Fruit fly (Drosophila melanogaster): ENCODE data around the gene Nf1.
A peak's percentile ranks its signal among the peaks of the same experiment; 100 is the strongest.

Nf1 gene

DNA sequence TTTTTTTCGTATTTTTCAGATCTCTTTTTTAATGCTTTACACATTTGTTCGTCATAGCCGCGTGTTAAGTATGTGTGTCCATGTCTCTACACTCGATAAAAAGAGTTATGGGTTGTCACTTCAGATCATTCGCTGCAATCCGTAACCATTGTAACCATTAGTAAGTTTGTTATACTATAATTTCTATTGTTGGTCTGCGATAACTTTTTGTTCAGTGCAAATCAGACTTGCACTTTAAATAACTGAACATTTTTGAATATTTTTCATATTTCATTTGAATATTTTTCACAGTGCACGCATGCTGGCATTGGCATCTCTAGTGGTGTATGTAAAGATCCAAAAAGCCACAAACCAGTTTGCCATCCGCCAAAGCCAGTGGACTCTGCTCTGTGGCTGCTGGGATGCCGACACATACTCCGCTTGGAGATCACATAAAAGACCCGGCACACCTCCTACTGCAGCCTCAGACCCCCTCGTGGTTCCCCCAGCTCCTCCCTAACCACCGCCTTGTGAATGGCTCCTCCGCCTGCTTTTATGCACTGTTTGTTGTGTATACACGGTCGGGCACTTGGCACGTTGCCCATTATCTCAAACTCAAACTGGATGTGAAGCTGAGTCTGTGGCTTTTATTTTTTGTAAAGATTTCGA lies 26.2 kb downstream of the Nf1 start (continued):
- TF ChIP-seq Ets96B (tag; optimal IDR thresholded peaks at IDR 0.05) (peak; percentile 99), topi (GFP tag; optimal IDR thresholded peaks at IDR 0.05) (peak; percentile 98), esn (GFP tag; optimal IDR thresholded peaks at IDR 0.05) (peak; percentile 98), CG8632 (GFP tag; optimal IDR thresholded peaks at IDR 0.05) (peak; percentile 97), fkh (GFP tag; optimal IDR thresholded peaks at IDR 0.05) (no peak), acj6 (GFP tag; optimal IDR thresholded peaks at IDR 0.05) (peak; percentile 98), pdm3 (GFP tag; optimal IDR thresholded peaks at IDR 0.05) (peak; percentile 98), CG7368 (GFP tag; optimal IDR thresholded peaks at IDR 0.05) (peak; percentile 95), CG6808 (GFP tag; optimal IDR thresholded peaks at IDR 0.05) (peak; percentile 97), CG6163 (GFP tag; IDR thresholded peaks at IDR 0.05) (peak; percentile 95), CG11902 (GFP tag; optimal IDR thresholded peaks at IDR 0.05) (peak; percentile 96), CG32006 (GFP tag; optimal IDR thresholded peaks at IDR 0.05) (peak; percentile 97), CG11762 (GFP tag; optimal IDR thresholded peaks at IDR 0.05; ENCODE audit: insufficient read depth) (peak; percentile 96), CG6792 (GFP tag; optimal IDR thresholded peaks at IDR 0.05) (peak; percentile 97), vri (GFP tag; optimal IDR thresholded peaks at IDR 0.05) (peak; percentile 97), Lpt (GFP tag; optimal IDR thresholded peaks at IDR 0.05) (peak; percentile 95), achi (GFP tag; optimal IDR thresholded peaks at IDR 0.05) (peak; percentile 97), ss (GFP tag; optimal IDR thresholded peaks at IDR 0.05) (peak; percentile 94 to 98), CG15336 (GFP tag; IDR thresholded peaks at IDR 0.05) (peak; percentile 96), Hr39 (GFP tag; optimal IDR thresholded peaks at IDR 0.05) (peak; percentile 98), Sox15 (GFP tag; optimal IDR thresholded peaks at IDR 0.05) (peak; percentile 93), CG10631 (GFP tag; optimal IDR thresholded peaks at IDR 0.05) (peak; percentile 97), CG8319 (GFP tag; optimal IDR thresholded peaks at IDR 0.05) (peak; percentile 92), salr (GFP tag; optimal IDR thresholded peaks at IDR 0.05) (peak; percentile 96 to 97), CG1621 (tag; optimal IDR thresholded peaks at IDR 0.05) (peak; percentile 96), Eip75B (GFP tag; optimal IDR thresholded peaks at IDR 0.05) (peak; percentile 98), CG9139 (GFP tag; optimal IDR thresholded peaks at IDR 0.05) (peak; percentile 95), eg (GFP tag; IDR thresholded peaks at IDR 0.05) (peak; percentile 91; the same call in 2 of the 3 replicates)

DNA sequence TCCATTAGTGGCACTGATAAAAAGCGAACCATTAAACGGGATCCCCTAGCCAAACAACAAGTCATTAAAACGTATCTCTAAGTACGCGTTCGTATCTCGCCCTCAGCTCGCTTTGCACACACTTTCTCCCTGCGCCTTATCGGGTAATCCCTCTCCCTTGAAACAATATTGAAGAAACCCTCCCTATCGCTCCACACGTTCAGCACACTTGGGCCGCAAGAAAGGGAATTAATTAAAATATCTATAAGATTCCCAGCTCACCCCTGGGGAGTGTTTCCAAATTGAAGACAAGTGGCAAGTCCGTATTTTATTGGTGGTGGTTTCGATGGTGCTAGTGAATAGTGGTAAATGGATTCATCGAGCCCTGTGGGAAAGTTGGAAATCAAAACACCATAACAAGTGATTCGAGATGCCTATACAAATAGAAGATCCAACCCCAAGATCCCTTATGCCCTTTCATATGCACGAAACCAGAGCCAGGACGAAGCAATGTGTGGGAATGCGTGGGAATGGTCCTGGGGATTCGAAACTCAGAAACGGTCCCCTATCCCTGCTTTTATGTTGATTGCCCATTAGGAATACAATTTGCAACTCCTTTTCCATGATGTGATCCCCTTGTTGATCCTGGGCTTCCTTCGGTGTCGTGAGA lies 27.1 kb downstream of the Nf1 start:
- TF ChIP-seq eg (GFP tag; IDR thresholded peaks at IDR 0.05) (no peak), Eip78C (GFP tag) (peak; percentile 36)

DNA sequence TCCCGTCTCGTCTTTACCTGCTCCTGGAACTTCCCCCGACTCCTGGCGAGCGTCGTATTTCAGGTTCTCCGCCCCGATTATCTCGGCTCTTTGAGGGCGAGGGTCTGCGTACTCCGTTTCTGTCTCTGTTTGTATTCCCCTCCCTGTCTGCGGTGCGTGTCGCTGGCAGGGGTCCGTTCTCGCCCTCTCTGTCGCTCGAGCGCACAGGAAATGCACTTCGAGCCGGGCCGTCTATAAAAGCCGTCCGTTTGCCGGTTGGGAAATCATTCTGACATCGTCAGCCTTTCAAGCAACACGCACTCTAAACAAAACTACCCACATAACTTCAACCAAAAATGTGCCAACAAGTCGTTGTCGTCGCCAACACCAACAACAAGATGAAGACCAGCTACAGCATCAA lies 27.8 kb downstream of the Nf1 start:
- TF ChIP-seq CG1621 (tag; optimal IDR thresholded peaks at IDR 0.05) (peak; percentile 27), Eip78C (GFP tag) (no peak), CG31627 (GFP tag; optimal IDR thresholded peaks at IDR 0.05) (no peak), CG10631 (GFP tag; optimal IDR thresholded peaks at IDR 0.05) (no peak), lz (GFP tag; optimal IDR thresholded peaks at IDR 0.05) (no peak), CG6854 (GFP tag; optimal IDR thresholded peaks at IDR 0.05) (peak; percentile 59), pdm3 (GFP tag; optimal IDR thresholded peaks at IDR 0.05) (no peak), Lpt (GFP tag; optimal IDR thresholded peaks at IDR 0.05) (no peak), esn (GFP tag; optimal IDR thresholded peaks at IDR 0.05) (no peak), spab (GFP tag; optimal IDR thresholded peaks at IDR 0.05) (no peak), dsx (GFP tag; optimal IDR thresholded peaks at IDR 0.05; ENCODE audit: poor library complexity, severe bottlenecking) (peak; percentile 17), CG11902 (GFP tag; optimal IDR thresholded peaks at IDR 0.05) (no peak), CG6808 (GFP tag; optimal IDR thresholded peaks at IDR 0.05) (peak; percentile 25), cyc (GFP tag; optimal IDR thresholded peaks at IDR 0.05) (no peak), ss (GFP tag; optimal IDR thresholded peaks at IDR 0.05) (peak; percentile 36 to 86), CG10669 (GFP tag; optimal IDR thresholded peaks at IDR 0.05) (no peak), Sox15 (GFP tag; optimal IDR thresholded peaks at IDR 0.05) (no peak), vri (GFP tag; optimal IDR thresholded peaks at IDR 0.05) (peak; percentile 19), fkh (GFP tag; optimal IDR thresholded peaks at IDR 0.05) (peak; percentile 37), Sox102F (GFP tag; optimal IDR thresholded peaks at IDR 0.05) (peak; percentile 33), CG7368 (GFP tag; optimal IDR thresholded peaks at IDR 0.05) (no peak), svp (GFP tag) (peak; percentile 44), net (GFP tag; optimal IDR thresholded peaks at IDR 0.05) (peak; percentile 13)
